Worm (Caenorhabditis elegans): ENCODE data around the gene best-20.

The best-20 gene

DNA sequence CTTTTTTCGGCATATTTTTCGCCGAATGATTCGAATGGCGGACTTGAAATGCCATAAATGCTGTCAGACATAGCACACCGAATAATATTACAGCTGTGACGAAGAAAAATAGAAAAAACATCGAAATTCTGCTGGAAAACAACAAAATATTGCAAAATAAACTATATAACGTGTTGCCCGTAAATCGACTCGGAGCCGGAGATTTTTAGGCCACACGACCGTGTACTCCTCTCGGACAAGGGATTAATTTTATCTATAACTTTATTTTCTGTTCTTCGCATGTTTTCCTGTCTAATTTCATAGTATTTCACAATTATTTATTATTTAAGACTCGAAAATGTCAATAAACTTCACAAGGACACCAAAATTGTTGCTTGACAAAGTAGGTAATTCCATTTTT, 47.2 kb downstream of the best-20 start, which contains the start of the genes algn-14 and M02B7.2 (continued):
- no peak for TF ChIP-seq egl-5 (tag; optimal IDR thresholded peaks at IDR 0.05)
- TF ChIP-seq egl-27 (tag; optimal IDR thresholded peaks at IDR 0.05) = no peak
- no peak for TF ChIP-seq ceh-9 (tag; optimal IDR thresholded peaks at IDR 0.05)
- TF ChIP-seq elt-1 (tag; optimal IDR thresholded peaks at IDR 0.05) = no peak
- TF ChIP-seq nhr-67 (tag; optimal IDR thresholded peaks at IDR 0.05) = no peak
- TF ChIP-seq ztf-4 (tag; optimal IDR thresholded peaks at IDR 0.05) = no peak
- TF ChIP-seq ama-1 (optimal IDR thresholded peaks at IDR 0.05) = no peak
- TF ChIP-seq snpc-4 (tag; optimal IDR thresholded peaks at IDR 0.05) = peak; percentile 70
- no peak for TF ChIP-seq fos-1 (tag; optimal IDR thresholded peaks at IDR 0.05)
- TF ChIP-seq pha-4 (tag; optimal IDR thresholded peaks at IDR 0.05) = peak; percentile 66
- TF ChIP-seq R02D3.7 (tag; optimal IDR thresholded peaks at IDR 0.05) = peak; percentile 92

DNA sequence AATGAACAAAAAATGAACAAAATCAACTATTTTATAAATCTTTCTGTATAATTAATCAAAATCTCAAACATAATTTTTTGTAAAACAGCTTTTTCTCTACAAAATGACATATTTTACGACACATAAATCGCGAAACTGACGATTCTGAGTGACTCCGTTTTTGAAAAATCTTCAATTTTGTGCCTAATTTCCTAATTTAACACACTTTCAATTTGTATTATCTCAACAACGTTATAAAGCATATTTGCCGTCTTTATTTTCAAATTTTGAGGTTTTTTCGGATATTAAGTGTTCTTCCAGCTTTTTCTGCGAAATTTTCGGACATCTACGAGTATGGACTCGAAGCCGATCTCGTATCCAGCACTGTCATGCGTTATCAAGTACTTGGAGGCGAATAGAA, 49.2 kb downstream of the best-20 start, which contains the start of gene fbxc-47:
Gene fbxc-47, plus strand, starts transcription at position 301 of the 400 bp plus-strand sequence.
- TF ChIP-seq aly-2 (tag; optimal IDR thresholded peaks at IDR 0.05) (no peak), fkh-10 (GFP tag; optimal IDR thresholded peaks at IDR 0.05) (no peak), fkh-2 (tag; optimal IDR thresholded peaks at IDR 0.05) (no peak)

DNA sequence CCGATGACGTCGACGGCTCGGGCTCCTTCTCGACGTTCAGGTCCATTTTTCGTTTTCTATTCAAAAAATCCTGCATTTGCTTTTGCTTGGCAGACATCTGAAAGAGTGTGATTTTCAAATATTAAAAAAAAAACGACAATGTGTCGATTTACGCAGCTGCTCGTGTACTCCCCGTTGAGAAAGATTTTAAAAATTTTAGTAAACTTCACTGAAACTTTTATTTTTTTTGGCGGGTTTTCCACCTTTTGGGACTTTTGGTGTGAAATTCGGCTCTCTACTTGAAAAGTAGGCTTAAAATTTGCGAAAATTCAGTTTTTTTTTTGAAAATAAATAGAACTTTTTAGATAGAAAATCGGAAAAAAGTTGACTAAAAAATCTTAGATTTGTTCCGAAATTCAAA, 51.1 kb downstream of the best-20 start, which contains the start of gene M02B7.7:
Gene M02B7.7, minus strand, starts transcription at position 101 of the 400 bp plus-strand sequence.
- no peak for TF ChIP-seq skn-1 (tag; optimal IDR thresholded peaks at IDR 0.05)
- no peak for TF ChIP-seq nhr-12 (tag; optimal IDR thresholded peaks at IDR 0.05)
- TF ChIP-seq ceh-16 (tag; optimal IDR thresholded peaks at IDR 0.05) = no peak
- TF ChIP-seq egl-5 (tag; optimal IDR thresholded peaks at IDR 0.05) = no peak

DNA sequence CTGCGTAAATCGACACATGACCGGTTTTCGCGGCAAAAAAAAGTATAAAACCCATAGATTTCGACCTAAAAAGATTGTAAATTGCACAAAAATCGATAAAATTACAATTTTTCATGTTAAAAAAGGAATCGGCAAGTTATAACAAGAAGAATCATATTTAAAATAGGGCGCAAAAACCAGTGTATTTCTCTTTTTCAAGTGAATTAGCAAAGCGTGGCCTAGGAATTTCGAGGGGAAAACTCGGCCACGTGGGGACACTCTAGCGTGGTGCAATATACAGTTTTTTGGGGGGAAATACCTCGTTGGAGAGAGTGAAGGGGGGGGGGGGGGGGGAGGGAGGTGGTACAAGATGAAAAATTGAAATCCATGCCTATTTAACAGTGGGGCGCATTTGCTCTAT, 51.5 kb downstream of the best-20 start:
- TF ChIP-seq ama-1 (optimal IDR thresholded peaks at IDR 0.05) (no peak), R02D3.7 (tag; optimal IDR thresholded peaks at IDR 0.05) (peak; percentile 43)
